Fruit fly (Drosophila melanogaster) whole organism, embryonic: ENCODE results near the gene Gr93d.
A peak's percentile ranks its signal among the peaks of the same experiment; 100 is the strongest.

Experiments
- ATbp ChIP-seq: fragments of 200-800 bp; sonication (Bioruptor generic); optimal IDR thresholded peaks from 2 replicates; lab custom pipeline; 2017; ENCODE audit warnings: missing biosample characterization, mild to moderate bottlenecking, missing genetic modification characterization, missing genetic modification reagents
- Ada2b ChIP-seq: fragments of 200-800 bp; sonication (Bioruptor generic); IDR thresholded peaks from 2 replicates; pipeline ENCODE4 v1.3.6; 2022; ENCODE audit warnings: missing biosample characterization, missing genetic modification characterization
- Adf1 ChIP-seq: fragments of 200-800 bp; sonication (Bioruptor generic); IDR thresholded peaks from 2 replicates; pipeline ENCODE4 v1.3.6; 2022; ENCODE audit warnings: missing biosample characterization, missing genetic modification characterization
- CG10147 ChIP-seq: fragments of 200-800 bp; sonication (Bioruptor generic); optimal IDR thresholded peaks from 2 replicates; lab custom pipeline; 2019; ENCODE audit warnings: missing biosample characterization, mild to moderate bottlenecking, missing genetic modification characterization, moderate library complexity
- CG12299 ChIP-seq: fragments of 200-800 bp; sonication (Bioruptor generic); optimal IDR thresholded peaks from 2 replicates; lab custom pipeline; 2018; ENCODE audit warnings: missing biosample characterization, mild to moderate bottlenecking, missing genetic modification characterization
- CG12391 ChIP-seq: fragments of 200-800 bp; sonication (Bioruptor generic); optimal IDR thresholded peaks from 3 replicates; lab custom pipeline; 2018; ENCODE audit warnings: missing biosample characterization, mild to moderate bottlenecking, missing genetic modification characterization, moderate library complexity
- CG13894 ChIP-seq: fragments of 200-800 bp; sonication (Bioruptor generic); optimal IDR thresholded peaks from 3 replicates; lab custom pipeline; 2018; ENCODE audit warnings: missing biosample characterization, mild to moderate bottlenecking, missing genetic modification characterization, moderate library complexity
- CG14014 ChIP-seq: fragments of 200-800 bp; sonication (Bioruptor generic); IDR thresholded peaks from 2 replicates; pipeline ENCODE4 v1.3.6; 2022; ENCODE audit warnings: missing biosample characterization, missing genetic modification characterization
- CG1529 ChIP-seq: fragments of 200-800 bp; sonication (Bioruptor generic); optimal IDR thresholded peaks from 3 replicates; lab custom pipeline; 2018; ENCODE audit warnings: missing biosample characterization, missing genetic modification characterization
- CG17568 ChIP-seq: fragments of 200-800 bp; sonication (Bioruptor generic); optimal IDR thresholded peaks from 2 replicates; lab custom pipeline; 2018; ENCODE audit warnings: missing biosample characterization, mild to moderate bottlenecking, missing genetic modification characterization, moderate library complexity
- CG2202 ChIP-seq: fragments of 200-800 bp; sonication (Bioruptor generic); optimal IDR thresholded peaks from 2 replicates; lab custom pipeline; 2018; ENCODE audit warnings: missing biosample characterization, mild to moderate bottlenecking, missing genetic modification characterization
- CG3163 ChIP-seq: fragments of 200-800 bp; sonication (Bioruptor generic); optimal IDR thresholded peaks from 3 replicates; lab custom pipeline; 2016; ENCODE audit warnings: missing biosample characterization, missing genetic modification characterization
- CG3847 ChIP-seq: fragments of 200-800 bp; sonication (Bioruptor generic); IDR thresholded peaks from 2 replicates; pipeline ENCODE4 v1.3.6; 2022; ENCODE audit warnings: missing biosample characterization, missing genetic modification characterization
- CG7556 ChIP-seq: fragments of 200-800 bp; sonication (Bioruptor generic); optimal IDR thresholded peaks from 2 replicates; lab custom pipeline; 2017; ENCODE audit warnings: missing biosample characterization, mild to moderate bottlenecking, missing genetic modification characterization
- CG7745 ChIP-seq: fragments of 200-800 bp; sonication (Bioruptor generic); optimal IDR thresholded peaks from 2 replicates; lab custom pipeline; 2018; ENCODE audit warnings: missing biosample characterization, mild to moderate bottlenecking, missing genetic modification characterization, moderate library complexity
- CG9727 ChIP-seq: fragments of 200-800 bp; sonication (Bioruptor generic); optimal IDR thresholded peaks from 3 replicates; lab custom pipeline; 2017; ENCODE audit warnings: missing biosample characterization, mild to moderate bottlenecking, missing genetic modification characterization
- CG9797 ChIP-seq: fragments of 200-800 bp; sonication (Bioruptor generic); optimal IDR thresholded peaks from 3 replicates; lab custom pipeline; 2018; ENCODE audit warnings: missing biosample characterization, mild to moderate bottlenecking, missing genetic modification characterization
- CTCF ChIP-seq: fragments of 200-800 bp; sonication (Bioruptor generic); optimal IDR thresholded peaks from 2 replicates; lab custom pipeline; 2017; ENCODE audit warnings: missing biosample characterization, mild to moderate bottlenecking, missing genetic modification characterization, moderate library complexity
- Chrac-16 ChIP-seq: fragments of 200-800 bp; sonication (Bioruptor generic); optimal IDR thresholded peaks from 3 replicates; lab custom pipeline; 2016; ENCODE audit warnings: missing biosample characterization, missing genetic modification characterization
- E2f1 ChIP-seq: fragments of 200-800 bp; sonication (Bioruptor generic); IDR thresholded peaks from 2 replicates; pipeline ENCODE4 v1.3.6; 2022; ENCODE audit warnings: missing biosample characterization, missing genetic modification characterization
- Fer1 ChIP-seq: fragments of 200-800 bp; sonication (Bioruptor generic); optimal IDR thresholded peaks from 2 replicates; lab custom pipeline; 2017; ENCODE audit warnings: missing biosample characterization, mild to moderate bottlenecking, missing genetic modification characterization
- Jarid2 ChIP-seq: fragments of 200-800 bp; sonication (Bioruptor generic); optimal IDR thresholded peaks from 3 replicates; lab custom pipeline; 2017; ENCODE audit warnings: mild to moderate bottlenecking, missing biosample characterization, missing genetic modification reagents, missing genetic modification characterization
- NFAT ChIP-seq: fragments of 200-800 bp; sonication (Bioruptor generic); IDR thresholded peaks from 2 replicates; pipeline ENCODE4 v1.3.6; 2022; ENCODE audit warnings: missing biosample characterization, missing genetic modification characterization
- Rx ChIP-seq: fragments of 200-800 bp; sonication (Bioruptor generic); IDR thresholded peaks from 2 replicates; pipeline ENCODE4 v1.3.6; 2022; ENCODE audit warnings: missing biosample characterization, missing genetic modification characterization
- Tbp ChIP-seq: fragments of >200 bp; optimal IDR thresholded peaks from 2 replicates; lab custom pipeline; 2018; ENCODE audit warnings: missing biosample characterization, missing genetic modification characterization
- ase ChIP-seq: fragments of 200-800 bp; sonication (Bioruptor generic); IDR thresholded peaks from 3 replicates; pipeline ENCODE4 v1.3.6; 2022; ENCODE audit warnings: missing biosample characterization, missing genetic modification characterization
- bsh ChIP-seq, 2 experiments: fragments of 200-800 bp; sonication (Bioruptor generic); optimal IDR thresholded peaks; 2 replicates each; lab custom pipeline; 2017 to 2018; ENCODE audit warnings: mild to moderate bottlenecking in 2 of 2, missing biosample characterization in 2 of 2, missing genetic modification characterization in 2 of 2, moderate library complexity in 1 of 2
- cg ChIP-seq: fragments of 200-800 bp; sonication (Bioruptor generic); optimal IDR thresholded peaks from 3 replicates; lab custom pipeline; 2019; ENCODE audit warnings: missing biosample characterization, mild to moderate bottlenecking, missing genetic modification characterization, moderate library complexity
- ci ChIP-seq: fragments of 200-800 bp; sonication (Bioruptor generic); IDR thresholded peaks from 3 replicates; pipeline ENCODE4 v1.3.6; 2022; ENCODE audit warnings: missing biosample characterization, missing genetic modification characterization
- corto ChIP-seq: fragments of 200-800 bp; sonication (Bioruptor generic); optimal IDR thresholded peaks from 2 replicates; lab custom pipeline; 2016; ENCODE audit warnings: missing biosample characterization, mild to moderate bottlenecking, missing genetic modification characterization, moderate library complexity
- crol ChIP-seq: fragments of 200-800 bp; sonication (Bioruptor generic); IDR thresholded peaks from 2 replicates; pipeline ENCODE4 v1.3.6; 2022; ENCODE audit warnings: missing biosample characterization, missing genetic modification characterization
- dmrt11E ChIP-seq: fragments of 200-800 bp; sonication (Bioruptor generic); optimal IDR thresholded peaks from 3 replicates; lab custom pipeline; 2018; ENCODE audit warnings: missing biosample characterization, mild to moderate bottlenecking, missing genetic modification characterization, moderate library complexity
- fru ChIP-seq: fragments of >200 bp; optimal IDR thresholded peaks from 2 replicates; lab custom pipeline; 2017
- fu2 ChIP-seq: fragments of 200-800 bp; sonication (Bioruptor generic); optimal IDR thresholded peaks from 2 replicates; lab custom pipeline; 2016; ENCODE audit warnings: missing biosample characterization, missing genetic modification characterization
- gcm ChIP-seq: fragments of 200-800 bp; sonication (Bioruptor generic); optimal IDR thresholded peaks from 2 replicates; lab custom pipeline; 2019; ENCODE audit warnings: missing biosample characterization, mild to moderate bottlenecking, missing genetic modification characterization, moderate library complexity
- gsb ChIP-seq: fragments of 200-800 bp; sonication (Bioruptor generic); IDR thresholded peaks from 2 replicates; pipeline ENCODE4 v1.3.6; 2022; ENCODE audit warnings: missing biosample characterization, missing genetic modification characterization
- gsb-n ChIP-seq: fragments of 200-800 bp; sonication (Bioruptor generic); optimal IDR thresholded peaks from 3 replicates; lab custom pipeline; 2018; ENCODE audit warnings: missing biosample characterization, mild to moderate bottlenecking, missing genetic modification characterization
- lov ChIP-seq, 2 experiments: fragments of 200-800 bp in 1 of 2; fragments of >200 bp in 1 of 2; sonication (Bioruptor generic) in 1 of 2; IDR thresholded peaks in 1 of 2; optimal IDR thresholded peaks in 1 of 2; 2 replicates in 1 of 2; 3 replicates in 1 of 2; pipeline versions ENCODE4 v1.3.6 to Lab custom; 2017 to 2022; ENCODE audit warnings: missing biosample characterization in 1 of 2, missing genetic modification characterization in 1 of 2
- nerfin-1 ChIP-seq: fragments of 200-800 bp; sonication (Bioruptor generic); optimal IDR thresholded peaks from 3 replicates; lab custom pipeline; 2019; ENCODE audit warnings: missing biosample characterization, mild to moderate bottlenecking, missing genetic modification characterization, moderate library complexity
- nom ChIP-seq: fragments of 200-800 bp; sonication (Bioruptor generic); optimal IDR thresholded peaks from 2 replicates; lab custom pipeline; 2017; ENCODE audit warnings: missing biosample characterization, missing genetic modification characterization, mild to moderate bottlenecking, moderate library complexity, missing genetic modification reagents
- pb ChIP-seq: fragments of 200-800 bp; sonication (Bioruptor generic); optimal IDR thresholded peaks from 3 replicates; lab custom pipeline; 2016; ENCODE audit warnings: missing biosample characterization, missing genetic modification characterization
- row ChIP-seq: fragments of 200-800 bp; sonication (Bioruptor generic); IDR thresholded peaks from 3 replicates; pipeline ENCODE4 v1.3.6; 2022; ENCODE audit warnings: missing biosample characterization, missing genetic modification characterization
- salm ChIP-seq: fragments of 200-800 bp; sonication (Bioruptor generic); optimal IDR thresholded peaks from 2 replicates; lab custom pipeline; 2018; ENCODE audit warnings: missing biosample characterization, mild to moderate bottlenecking, missing genetic modification characterization
- schlank ChIP-seq: fragments of 200-800 bp; sonication (Bioruptor generic); optimal IDR thresholded peaks from 2 replicates; lab custom pipeline; 2018; ENCODE audit warnings: missing biosample characterization, mild to moderate bottlenecking, missing genetic modification characterization
- sima ChIP-seq: fragments of 200-800 bp; sonication (Bioruptor generic); optimal IDR thresholded peaks from 2 replicates; lab custom pipeline; 2016; ENCODE audit warnings: missing biosample characterization, missing genetic modification characterization
- sna ChIP-seq: fragments of 200-800 bp; sonication (Bioruptor generic); IDR thresholded peaks from 2 replicates; pipeline ENCODE4 v1.3.6; 2022; ENCODE audit warnings: missing biosample characterization, missing genetic modification characterization; ENCODE audit not compliant: partially characterized antibody
- sug ChIP-seq: fragments of 200-800 bp; optimal IDR thresholded peaks from 2 replicates; lab custom pipeline; 2019; ENCODE audit warnings: missing biosample characterization, mild to moderate bottlenecking, missing genetic modification characterization, moderate library complexity
- tio ChIP-seq: fragments of 200-800 bp; sonication (Bioruptor generic); optimal IDR thresholded peaks from 2 replicates; lab custom pipeline; 2017; ENCODE audit warnings: missing biosample characterization, missing genetic modification characterization, inconsistent platforms
- twi ChIP-seq: fragments of 200-800 bp; optimal IDR thresholded peaks from 2 replicates; lab custom pipeline; 2019; ENCODE audit warnings: missing biosample characterization, mild to moderate bottlenecking, missing genetic modification characterization, moderate library complexity

Gene Gr93d

dm6 chr3R:21856098-21856872 is 9.8 kb upstream of the Gr93d start, which contains the start of gene glec (continued):
- TF ChIP-seq CG9727 (GFP tag; lab: Kevin White, UChicago) (peak; percentile 1), fru (lab: Kevin White, UChicago) (no peak), dmrt11E (peak; percentile 56), bsh (GFP tag; optimal IDR thresholded peaks at IDR 0.05; lab: Kevin White, UChicago) (peak in 1 of 2 experiments; percentile 8), CG10147 (GFP tag; lab: Kevin White, UChicago) (no peak), Tbp (peak; percentile 88), pb (GFP tag; lab: Kevin White, UChicago) (peak; percentile 36), CG3163 (GFP tag; lab: Kevin White, UChicago) (peak; percentile 100), CG2202 (tag; lab: Kevin White, UChicago) (no peak), tio (GFP tag; lab: Kevin White, UChicago) (peak; percentile 55), CG13894 (peak; percentile 70), CG12299 (tag; lab: Kevin White, UChicago) (peak; percentile 1), twi (no peak), CG1529 (no peak), Jarid2 (GFP tag; lab: Kevin White, UChicago) (peak; percentile 99), CG17568 (GFP tag; lab: Kevin White, UChicago) (no peak), sima (GFP tag; lab: Kevin White, UChicago) (no peak), CG7556 (peak; percentile 50), ase (no peak), E2f1 (peak; percentile 8; the same call in 1 of the 2 replicates), CG12391 (peak; percentile 60), corto (peak; percentile 62), CTCF (peak; percentile 19), gcm (GFP tag; lab: Kevin White, UChicago) (peak; percentile 4), sug (tag; lab: Kevin White, UChicago) (peak; percentile 36), cg (GFP tag; lab: Kevin White, UChicago) (peak; percentile 28), Chrac-16 (GFP tag; lab: Kevin White, UChicago) (peak; percentile 46), CG9797 (GFP tag; lab: Kevin White, UChicago) (peak; percentile 86), NFAT (peak; percentile 71), schlank (peak; percentile 18), crol (GFP tag; lab: Robert Waterston, UW) (peak; percentile 18; the same call in 1 of the 2 replicates), salm (peak; percentile 18), gsb (GFP tag; lab: Robert Waterston, UW) (peak; percentile 32; the same call in 1 of the 2 replicates), Adf1 (peak; percentile 45; the same call in 1 of the 2 replicates), nerfin-1 (tag; lab: Kevin White, UChicago) (no peak), CG3847 (GFP tag; lab: Robert Waterston, UW) (peak; percentile 28; the same call in 1 of the 2 replicates), CG14014 (peak; percentile 44; the same call in 1 of the 2 replicates), CG7745 (tag; lab: Kevin White, UChicago) (no peak), nom (GFP tag; lab: Kevin White, UChicago) (peak; percentile 46), lov (optimal IDR thresholded peaks at IDR 0.05; lab: Kevin White, UChicago) (no peak), lov (GFP tag; IDR thresholded peaks at IDR 0.05; lab: Robert Waterston, UW) (0 out of 3 replicates have a peak, but pooled peaks have one; percentile 65), Fer1 (GFP tag; lab: Kevin White, UChicago) (peak; percentile 60), gsb-n (tag; lab: Kevin White, UChicago) (peak; percentile 32), ci (GFP tag; lab: Robert Waterston, UW) (peak; percentile 90), fu2 (GFP tag; lab: Kevin White, UChicago) (no peak), Rx (GFP tag; lab: Robert Waterston, UW) (peak; percentile 41; the same call in 1 of the 2 replicates), row (GFP tag; lab: Robert Waterston, UW) (peak; percentile 82), ATbp (peak; percentile 6), Ada2b (GFP tag; lab: Robert Waterston, UW) (0 out of 2 replicates have a peak, but pooled peaks have one; percentile 4), sna (GFP tag; lab: Robert Waterston, UW) (peak; percentile 36; the same call in 1 of the 2 replicates)
